Worm (Caenorhabditis elegans) whole organism, L3 larva: ENCODE results near the gene W04E12.9.

ENCODE experiments used
- ZK546.5 ChIP-seq: sonication (generic microtip); optimal IDR thresholded peaks from 2 replicates; lab custom pipeline; 2017; ENCODE audit warnings: missing biosample characterization, missing genetic modification characterization
- ama-1 ChIP-seq: fragments of 150-350 bp; optimal IDR thresholded peaks from 2 replicates; lab custom pipeline; 2018
- ceh-28 ChIP-seq: fragments of 150-350 bp; optimal IDR thresholded peaks from 2 replicates; lab custom pipeline; 2014; ENCODE audit warnings: missing biosample characterization, missing genetic modification reagents, missing genetic modification characterization
- ceh-82 ChIP-seq: fragments of 150-350 bp; optimal IDR thresholded peaks from 2 replicates; lab custom pipeline; 2014; ENCODE audit warnings: missing biosample characterization, missing genetic modification characterization
- ceh-9 ChIP-seq: sonication (generic microtip); optimal IDR thresholded peaks from 2 replicates; lab custom pipeline; 2018; ENCODE audit warnings: missing biosample characterization, missing genetic modification characterization
- daf-12 ChIP-seq: fragments of 150-350 bp; optimal IDR thresholded peaks from 2 replicates; lab custom pipeline; 2014; ENCODE audit warnings: missing biosample characterization, missing genetic modification reagents, missing genetic modification characterization
- egl-5 ChIP-seq: fragments of 150-350 bp; optimal IDR thresholded peaks from 2 replicates; lab custom pipeline; 2017; ENCODE audit warnings: missing biosample characterization, missing genetic modification reagents, missing genetic modification characterization, inconsistent platforms
- elt-2 ChIP-seq: sonication (generic microtip); optimal IDR thresholded peaks from 2 replicates; lab custom pipeline; 2016; ENCODE audit warnings: missing genetic modification reagents, mild to moderate bottlenecking, missing genetic modification characterization, missing compliant biosample characterization
- elt-3 ChIP-seq, 3 experiments: fragments of 150-350 bp in 1 of 3; sonication (generic microtip) in 2 of 3; optimal IDR thresholded peaks; 2 replicates in 2 of 3; 4 replicates in 1 of 3; lab custom pipeline; 2014 to 2017; ENCODE audit warnings: missing biosample characterization in 3 of 3, missing genetic modification characterization in 3 of 3
- fkh-2 ChIP-seq: fragments of 150-350 bp; optimal IDR thresholded peaks from 2 replicates; lab custom pipeline; 2014; ENCODE audit warnings: missing biosample characterization, missing genetic modification reagents, missing genetic modification characterization
- fos-1 ChIP-seq: fragments of 150-350 bp; optimal IDR thresholded peaks from 2 replicates; lab custom pipeline; 2014; ENCODE audit warnings: missing biosample characterization, missing genetic modification characterization
- jun-1 ChIP-seq: fragments of 150-350 bp; optimal IDR thresholded peaks from 2 replicates; lab custom pipeline; 2014; ENCODE audit warnings: missing biosample characterization, missing genetic modification reagents, missing genetic modification characterization
- lin-39 ChIP-seq: fragments of 150-350 bp; optimal IDR thresholded peaks from 2 replicates; lab custom pipeline; 2018; ENCODE audit warnings: missing biosample characterization, missing genetic modification reagents, missing genetic modification characterization
- lsy-12 ChIP-seq: sonication (generic microtip); optimal IDR thresholded peaks from 2 replicates; lab custom pipeline; 2016; ENCODE audit warnings: mild to moderate bottlenecking, missing genetic modification characterization, missing compliant biosample characterization
- mdl-1 ChIP-seq: fragments of 150-350 bp; optimal IDR thresholded peaks from 2 replicates; lab custom pipeline; 2014; ENCODE audit warnings: missing biosample characterization, missing genetic modification characterization
- mml-1 ChIP-seq: fragments of 150-350 bp; sonication (generic microtip); optimal IDR thresholded peaks from 3 replicates; lab custom pipeline; 2014; ENCODE audit warnings: missing biosample characterization, missing genetic modification characterization
- nfya-1 ChIP-seq: sonication (generic microtip); optimal IDR thresholded peaks from 2 replicates; lab custom pipeline; 2017; ENCODE audit warnings: missing genetic modification characterization, mild to moderate bottlenecking, missing compliant biosample characterization, antibody characterized with exemption, moderate library complexity; ENCODE audit not compliant: insufficient read depth
- nhr-11 ChIP-seq: fragments of 150-350 bp; optimal IDR thresholded peaks from 2 replicates; lab custom pipeline; 2014; ENCODE audit warnings: missing biosample characterization, missing genetic modification characterization
- nhr-12 ChIP-seq: fragments of 150-350 bp; optimal IDR thresholded peaks from 2 replicates; lab custom pipeline; 2014; ENCODE audit warnings: missing biosample characterization, missing genetic modification characterization
- nhr-23 ChIP-seq: fragments of 150-350 bp; optimal IDR thresholded peaks from 2 replicates; lab custom pipeline; 2014; ENCODE audit warnings: missing biosample characterization, missing genetic modification reagents, missing genetic modification characterization
- nhr-25 ChIP-seq: sonication (generic microtip); optimal IDR thresholded peaks from 2 replicates; lab custom pipeline; 2017; ENCODE audit warnings: missing biosample characterization, missing genetic modification characterization
- nhr-28 ChIP-seq: fragments of 150-350 bp; optimal IDR thresholded peaks from 2 replicates; lab custom pipeline; 2014; ENCODE audit warnings: missing biosample characterization, missing genetic modification characterization
- nhr-43 ChIP-seq: sonication (generic microtip); optimal IDR thresholded peaks from 2 replicates; lab custom pipeline; 2016; ENCODE audit warnings: mild to moderate bottlenecking, missing genetic modification characterization, missing compliant biosample characterization; ENCODE audit not compliant: poor library complexity, severe bottlenecking
- nhr-67 ChIP-seq: fragments of 150-350 bp; optimal IDR thresholded peaks from 2 replicates; lab custom pipeline; 2014; ENCODE audit warnings: missing biosample characterization, missing genetic modification characterization
- nhr-76 ChIP-seq: fragments of 150-350 bp; sonication (generic microtip); optimal IDR thresholded peaks from 5 replicates; lab custom pipeline; 2014; ENCODE audit warnings: missing biosample characterization, missing genetic modification characterization
- nhr-77 ChIP-seq: fragments of 150-350 bp; optimal IDR thresholded peaks from 2 replicates; lab custom pipeline; 2014; ENCODE audit warnings: missing biosample characterization, missing genetic modification characterization
- pqm-1 ChIP-seq: fragments of 150-350 bp; optimal IDR thresholded peaks from 2 replicates; lab custom pipeline; 2017; ENCODE audit warnings: missing biosample characterization, missing genetic modification characterization, inconsistent platforms
- sea-2 ChIP-seq: fragments of 150-350 bp; sonication (generic microtip); optimal IDR thresholded peaks from 4 replicates; lab custom pipeline; 2014; ENCODE audit warnings: missing biosample characterization, missing genetic modification reagents, missing genetic modification characterization
- skn-1 ChIP-seq: fragments of 150-350 bp; optimal IDR thresholded peaks from 2 replicates; lab custom pipeline; 2014; ENCODE audit warnings: missing biosample characterization, missing genetic modification characterization
- snpc-4 ChIP-seq: fragments of 150-350 bp; optimal IDR thresholded peaks from 2 replicates; lab custom pipeline; 2014; ENCODE audit warnings: missing biosample characterization, missing genetic modification characterization
- unc-39 ChIP-seq: sonication (generic microtip); optimal IDR thresholded peaks from 4 replicates; lab custom pipeline; 2017; ENCODE audit warnings: missing biosample characterization, missing genetic modification characterization
- unc-62 ChIP-seq: fragments of 150-350 bp; sonication (generic microtip); optimal IDR thresholded peaks from 4 replicates; lab custom pipeline; 2014; ENCODE audit warnings: missing biosample characterization, missing genetic modification reagents, missing genetic modification characterization
- zag-1 ChIP-seq: fragments of 150-350 bp; optimal IDR thresholded peaks from 2 replicates; lab custom pipeline; 2014; ENCODE audit warnings: missing biosample characterization, missing genetic modification characterization
- ztf-11 ChIP-seq: fragments of 150-350 bp; optimal IDR thresholded peaks from 2 replicates; lab custom pipeline; 2014; ENCODE audit warnings: missing biosample characterization, missing genetic modification characterization
- ztf-4 ChIP-seq: fragments of 150-350 bp; optimal IDR thresholded peaks from 2 replicates; lab custom pipeline; 2014; ENCODE audit warnings: missing biosample characterization, missing genetic modification characterization

The W04E12.9 gene

ce11 chrV:19767719-19768118 lies 11.4 kb downstream of the W04E12.9 start:
- TF ChIP-seq nfya-1 (tag; lab: Kevin White, UChicago) = peak; percentile 62
- no peak for TF ChIP-seq ama-1 (lab: Kevin White, UChicago)

- no peak for TF ChIP-seq nhr-28
- TF ChIP-seq ceh-28 (tag; lab: Kevin White, UChicago) = no peak
- no peak for TF ChIP-seq fkh-2 (tag; lab: Kevin White, UChicago)
- no peak for TF ChIP-seq fos-1
- no peak for TF ChIP-seq ceh-9 (tag; lab: Kevin White, UChicago)
- no peak for TF ChIP-seq nhr-12 (tag; lab: Kevin White, UChicago)
- no peak for TF ChIP-seq nhr-25 (tag; lab: Kevin White, UChicago)
- TF ChIP-seq nfya-1 (tag; lab: Kevin White, UChicago) = no peak
- TF ChIP-seq unc-39 = no peak
- no peak for TF ChIP-seq elt-2 (tag; lab: Kevin White, UChicago)
- no peak for TF ChIP-seq egl-5 (tag; lab: Kevin White, UChicago)
- TF ChIP-seq sea-2 (GFP tag; lab: Kevin White, UChicago) = no peak
- no peak for TF ChIP-seq snpc-4
- TF ChIP-seq lsy-12 (tag; lab: Kevin White, UChicago) = no peak
- no peak for TF ChIP-seq unc-62 (GFP tag; lab: Kevin White, UChicago)
- TF ChIP-seq nhr-43 (tag; lab: Kevin White, UChicago) = no peak
Observed at ce11 chrV:19771660-19772059, 15.3 kb downstream of the W04E12.9 start, which contains the start of gene M162.15. Gene M162.15 (minus strand): TSS chrV:19771760.

- TF ChIP-seq nfya-1 (tag; lab: Kevin White, UChicago) = no peak
- TF ChIP-seq fkh-2 (tag; lab: Kevin White, UChicago) = no peak
- no peak for TF ChIP-seq nhr-43 (tag; lab: Kevin White, UChicago)
- no peak for TF ChIP-seq ceh-82 (tag; lab: Kevin White, UChicago)
- no peak for TF ChIP-seq jun-1 (tag; lab: Kevin White, UChicago)
- TF ChIP-seq daf-12 = no peak
- no peak for TF ChIP-seq lin-39 (tag; lab: Kevin White, UChicago)
- no peak for TF ChIP-seq snpc-4
- no peak for TF ChIP-seq elt-3 (tag; optimal IDR thresholded peaks at IDR 0.05; lab: Kevin White, UChicago)
- TF ChIP-seq mml-1 (tag; lab: Kevin White, UChicago) = no peak
- no peak for TF ChIP-seq skn-1 (tag; lab: Kevin White, UChicago)
- no peak for TF ChIP-seq pqm-1 (tag; lab: Kevin White, UChicago)
- TF ChIP-seq ztf-4 = no peak
- TF ChIP-seq nhr-76 (tag; lab: Kevin White, UChicago) = no peak
- no peak for TF ChIP-seq nhr-67 (tag; lab: Kevin White, UChicago)
- no peak for TF ChIP-seq ceh-28 (tag; lab: Kevin White, UChicago)
- no peak for TF ChIP-seq unc-62 (GFP tag; lab: Kevin White, UChicago)
Observed at ce11 chrV:19777227-19777626, 20.9 kb downstream of the W04E12.9 start, which contains the start of gene fbxa-118. Gene fbxa-118 (minus strand): TSS chrV:19777327.

ce11 chrV:19778608-19779007 lies 22.3 kb downstream of the W04E12.9 start, which contains the start of gene fbxa-194:
Gene fbxa-194 (minus strand): TSS chrV:19778708.
- no peak for TF ChIP-seq ZK546.5 (tag; lab: Kevin White, UChicago)
- no peak for TF ChIP-seq unc-62 (GFP tag; lab: Kevin White, UChicago)
- TF ChIP-seq fos-1 = no peak
- no peak for TF ChIP-seq lin-39 (tag; lab: Kevin White, UChicago)
- TF ChIP-seq elt-3 (tag; optimal IDR thresholded peaks at IDR 0.05; lab: Kevin White, UChicago) = no peak
- no peak for TF ChIP-seq nhr-23 (tag; lab: Kevin White, UChicago)
- TF ChIP-seq skn-1 (tag; lab: Kevin White, UChicago) = no peak
- TF ChIP-seq nhr-25 (tag; lab: Kevin White, UChicago) = no peak
- TF ChIP-seq daf-12 = no peak
- no peak for TF ChIP-seq nhr-77 (tag; lab: Kevin White, UChicago)
- no peak for TF ChIP-seq unc-39
- no peak for TF ChIP-seq mdl-1 (tag; lab: Kevin White, UChicago)
- TF ChIP-seq nhr-11 (tag; lab: Kevin White, UChicago) = no peak
- TF ChIP-seq ztf-11 (tag; lab: Kevin White, UChicago) = no peak
- no peak for TF ChIP-seq nhr-67 (tag; lab: Kevin White, UChicago)
- no peak for TF ChIP-seq zag-1 (tag; lab: Kevin White, UChicago)
